Worm (Caenorhabditis elegans) whole organism, midembryonic: ENCODE results near the gene golg-4.

Experiments used
- T22C8.4 ChIP-seq: fragments of 200-800 bp; sonication (Bioruptor generic); IDR thresholded peaks from 2 replicates; pipeline ENCODE4 v1.3.6; 2022; ENCODE audit warnings: missing genetic modification characterization, missing compliant biosample characterization
- cog-1 ChIP-seq: sonication (generic microtip); optimal IDR thresholded peaks from 2 replicates; lab custom pipeline; 2016; ENCODE audit warnings: missing genetic modification characterization, missing compliant biosample characterization
- klf-2 ChIP-seq: fragments of 200-800 bp; sonication (Bioruptor generic); conservative IDR thresholded peaks from 2 replicates; pipeline ENCODE4 v1.3.6; 2022; ENCODE audit warnings: missing genetic modification reagents, missing genetic modification characterization, missing compliant biosample characterization
- med-1 ChIP-seq: sonication (generic microtip); optimal IDR thresholded peaks from 2 replicates; lab custom pipeline; 2017; ENCODE audit warnings: missing genetic modification characterization, mild to moderate bottlenecking, missing compliant biosample characterization, antibody characterized with exemption, missing genetic modification reagents; ENCODE audit not compliant: insufficient read depth
- ref-1 ChIP-seq: fragments of 200-800 bp; sonication (Bioruptor generic); conservative IDR thresholded peaks from 2 replicates; pipeline ENCODE4 v1.3.6; 2022; ENCODE audit warnings: missing genetic modification reagents, missing genetic modification characterization, missing compliant biosample characterization
- tab-1 ChIP-seq: fragments of 200-800 bp; sonication (Bioruptor generic); IDR thresholded peaks from 2 replicates; pipeline ENCODE4 v1.3.6; 2022; ENCODE audit warnings: missing genetic modification characterization, missing compliant biosample characterization
- ztf-29 ChIP-seq: fragments of 200-800 bp; sonication (Bioruptor generic); IDR thresholded peaks from 2 replicates; pipeline ENCODE4 v1.3.6; 2022; ENCODE audit warnings: missing genetic modification reagents, missing genetic modification characterization, missing compliant biosample characterization

ce11 chrIII:3437139-3437538 is 31.8 kb downstream of the golg-4 start:
- no peak for TF ChIP-seq klf-2 (GFP tag; lab: Robert Waterston, UW)
- TF ChIP-seq ztf-29 (GFP tag; lab: Robert Waterston, UW): no peak
- no peak for TF ChIP-seq tab-1 (GFP tag; lab: Robert Waterston, UW)
- TF ChIP-seq cog-1 (tag; lab: Kevin White, UChicago): no peak
- TF ChIP-seq ref-1 (GFP tag; lab: Robert Waterston, UW): no peak
- TF ChIP-seq med-1 (GFP tag; lab: Kevin White, UChicago): no peak
- TF ChIP-seq T22C8.4 (GFP tag; lab: Robert Waterston, UW): no peak
